Fruit fly (Drosophila melanogaster): Measurements from ENCODE around the gene Spase22-23.

dm6 chr3R:24219093-24219492 is 10.7 kb downstream of the Spase22-23 start:
- TF ChIP-seq Lpt (GFP tag; optimal IDR thresholded peaks at IDR 0.05): no peak
- no peak for TF ChIP-seq CG6163 (GFP tag; IDR thresholded peaks at IDR 0.05)
- TF ChIP-seq eg (GFP tag; IDR thresholded peaks at IDR 0.05): no peak
- TF ChIP-seq CG3032 (tag; optimal IDR thresholded peaks at IDR 0.05): no peak
- TF ChIP-seq CG4318 (GFP tag; optimal IDR thresholded peaks at IDR 0.05): no peak
- peak; percentile 75 for TF ChIP-seq Blimp-1 (GFP tag; optimal IDR thresholded peaks at IDR 0.05)
- TF ChIP-seq CG9139 (GFP tag; optimal IDR thresholded peaks at IDR 0.05): no peak
